Worm (Caenorhabditis elegans) whole organism, L4/young adult: ENCODE measurements around the gene C14F11.4.

Source experiments
- W03F9.2 ChIP-seq: fragments of 150-350 bp; optimal IDR thresholded peaks from 2 replicates; lab custom pipeline; 2014; ENCODE audit warnings: missing biosample characterization, missing genetic modification characterization
- dao-5 ChIP-seq: sonication (generic microtip); optimal IDR thresholded peaks from 2 replicates; lab custom pipeline; 2016; ENCODE audit warnings: missing genotype, missing genetic modification characterization, moderate library complexity, missing compliant biosample characterization
- him-1 ChIP-seq: sonication (generic microtip); optimal IDR thresholded peaks from 2 replicates; lab custom pipeline; 2016; ENCODE audit warnings: missing genotype, missing genetic modification reagents, missing genetic modification characterization, missing compliant biosample characterization

DNA sequence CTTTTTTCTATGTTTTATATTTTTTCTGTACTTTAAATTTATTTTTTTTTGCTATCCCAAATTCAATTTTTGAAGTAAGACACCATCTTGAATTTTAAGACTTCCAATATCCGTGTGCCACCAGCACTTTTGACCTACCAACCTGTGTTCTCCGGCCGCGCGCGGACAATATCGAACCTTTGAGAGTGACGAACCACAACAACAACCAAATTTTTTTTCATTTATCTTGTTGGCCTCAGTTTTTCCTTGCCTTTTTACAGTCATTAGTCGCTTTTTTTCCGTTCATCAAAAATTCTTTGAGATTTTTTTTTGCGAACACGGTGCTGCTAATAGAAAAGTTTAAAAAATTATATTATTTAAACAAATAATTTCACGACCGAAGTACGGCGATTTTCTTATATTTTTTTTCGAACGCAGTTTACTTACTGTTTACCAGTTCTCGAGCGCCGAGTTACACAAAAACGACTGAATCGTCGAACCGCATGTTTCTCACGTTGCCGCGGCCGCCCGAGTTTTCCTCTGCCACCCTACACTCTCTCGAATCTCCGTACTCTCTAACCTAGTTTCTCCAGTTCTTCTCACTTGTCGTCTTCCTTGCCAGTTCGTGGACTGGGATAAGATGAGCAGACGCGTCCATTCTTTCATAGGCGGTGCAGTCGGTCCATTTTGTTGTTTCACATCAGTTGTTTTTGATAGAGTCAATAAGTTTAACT is 7.2 kb upstream of the C14F11.4 start:
- TF ChIP-seq W03F9.2 (no peak), him-1 (tag; lab: Kevin White, UChicago) (no peak), dao-5 (tag; lab: Kevin White, UChicago) (no peak)
